Worm (Caenorhabditis elegans) whole organism, young adult: Measurements from ENCODE around the gene C56E6.7.

Experiments
- B0019.2 ChIP-seq: fragments of 200-800 bp; sonication (Bioruptor generic); conservative IDR thresholded peaks from 2 replicates; pipeline ENCODE4 v1.3.6; 2022; ENCODE audit warnings: missing genetic modification reagents, missing genetic modification characterization, missing compliant biosample characterization
- B0336.3 ChIP-seq: fragments of 200-800 bp; sonication (Bioruptor generic); IDR thresholded peaks from 2 replicates; pipeline ENCODE4 v1.3.6; 2022; ENCODE audit warnings: missing genetic modification characterization, missing compliant biosample characterization
- F10E7.11 ChIP-seq: sonication (generic microtip); optimal IDR thresholded peaks from 2 replicates; lab custom pipeline; 2017; ENCODE audit warnings: mild to moderate bottlenecking, missing genetic modification characterization, moderate library complexity, missing compliant biosample characterization
- F37B4.10 ChIP-seq: fragments of 200-800 bp; sonication (Bioruptor generic); IDR thresholded peaks from 2 replicates; pipeline ENCODE4 v1.3.6; 2022; ENCODE audit warnings: missing genetic modification characterization, missing compliant biosample characterization
- F39B2.1 ChIP-seq: fragments of 200-800 bp; sonication (Bioruptor generic); IDR thresholded peaks from 2 replicates; pipeline ENCODE4 v1.3.6; 2022; ENCODE audit warnings: missing genetic modification reagents, missing genetic modification characterization, missing compliant biosample characterization
- F49E8.2 ChIP-seq: sonication (generic microtip); optimal IDR thresholded peaks from 3 replicates; lab custom pipeline; 2017; ENCODE audit warnings: missing genetic modification characterization, mild to moderate bottlenecking, missing compliant biosample characterization, antibody characterized with exemption, moderate library complexity; ENCODE audit not compliant: insufficient read depth
- F52B5.7 ChIP-seq: sonication (generic microtip); optimal IDR thresholded peaks from 2 replicates; lab custom pipeline; 2016; ENCODE audit warnings: mild to moderate bottlenecking, missing genetic modification characterization, missing compliant biosample characterization
- F57A8.1 ChIP-seq: fragments of 200-800 bp; sonication (Bioruptor generic); optimal IDR thresholded peaks from 2 replicates; lab custom pipeline; 2018; ENCODE audit warnings: mild to moderate bottlenecking, missing genetic modification characterization, moderate library complexity, missing compliant biosample characterization
- F57C9.4 ChIP-seq: sonication (generic microtip); optimal IDR thresholded peaks from 2 replicates; lab custom pipeline; 2017; ENCODE audit warnings: mild to moderate bottlenecking, missing genetic modification characterization, missing compliant biosample characterization
- T07F8.4 ChIP-seq: sonication (generic microtip); optimal IDR thresholded peaks from 2 replicates; lab custom pipeline; 2016; ENCODE audit warnings: mild to moderate bottlenecking, missing genetic modification characterization, moderate library complexity, missing compliant biosample characterization
- Y53G8AR.9 ChIP-seq: fragments of 200-800 bp; sonication (Bioruptor generic); conservative IDR thresholded peaks from 2 replicates; pipeline ENCODE4 v1.3.6; 2022; ENCODE audit warnings: missing genetic modification reagents, missing genetic modification characterization, missing compliant biosample characterization
- Y56A3A.18 ChIP-seq: fragments of 200-800 bp; sonication (Bioruptor generic); IDR thresholded peaks from 2 replicates; pipeline ENCODE4 v1.3.6; 2022; ENCODE audit warnings: missing genetic modification reagents, missing genetic modification characterization, missing compliant biosample characterization
- ZK185.1 ChIP-seq: sonication (generic microtip); optimal IDR thresholded peaks from 2 replicates; lab custom pipeline; 2016; ENCODE audit warnings: mild to moderate bottlenecking, missing genetic modification characterization, missing compliant biosample characterization; ENCODE audit not compliant: poor library complexity, severe bottlenecking
- akir-1 ChIP-seq: fragments of 200-800 bp; sonication (Bioruptor generic); optimal IDR thresholded peaks from 2 replicates; lab custom pipeline; 2018; ENCODE audit warnings: mild to moderate bottlenecking, missing genetic modification characterization, moderate library complexity, missing compliant biosample characterization
- athp-1 ChIP-seq: sonication (generic microtip); optimal IDR thresholded peaks from 2 replicates; lab custom pipeline; 2017; ENCODE audit warnings: mild to moderate bottlenecking, missing genetic modification characterization, missing compliant biosample characterization
- attf-6 ChIP-seq: fragments of 200-800 bp; sonication (Bioruptor generic); IDR thresholded peaks from 2 replicates; pipeline ENCODE4 v1.3.6; 2022; ENCODE audit warnings: missing genetic modification reagents, missing genetic modification characterization, missing compliant biosample characterization
- bed-1 ChIP-seq: fragments of 200-800 bp; sonication (Bioruptor generic); IDR thresholded peaks from 2 replicates; pipeline ENCODE4 v1.3.6; 2022; ENCODE audit warnings: missing genetic modification reagents, missing genetic modification characterization, missing compliant biosample characterization
- cebp-1 ChIP-seq, 2 experiments: fragments of 200-800 bp in 1 of 2; sonication (Bioruptor generic) in 1 of 2; sonication (generic microtip) in 1 of 2; IDR thresholded peaks in 1 of 2; optimal IDR thresholded peaks in 1 of 2; 2 replicates each; pipeline versions ENCODE4 v1.3.6 to Lab custom; 2017 to 2022; ENCODE audit warnings: missing compliant biosample characterization in 2 of 2, missing genetic modification characterization in 2 of 2, mild to moderate bottlenecking in 1 of 2, missing genetic modification reagents in 1 of 2, moderate library complexity in 1 of 2
- ceh-100 ChIP-seq: fragments of 200-800 bp; sonication (Bioruptor generic); IDR thresholded peaks from 2 replicates; pipeline ENCODE4 v1.3.6; 2022; ENCODE audit warnings: missing genetic modification reagents, missing genetic modification characterization, missing compliant biosample characterization
- ceh-40 ChIP-seq: fragments of 200-800 bp; sonication (Bioruptor generic); IDR thresholded peaks from 2 replicates; pipeline ENCODE4 v1.3.6; 2022; ENCODE audit warnings: missing genetic modification characterization, missing compliant biosample characterization
- die-1 ChIP-seq: sonication (generic microtip); optimal IDR thresholded peaks from 2 replicates; lab custom pipeline; 2016; ENCODE audit warnings: missing genotype, mild to moderate bottlenecking, missing genetic modification characterization, missing compliant biosample characterization
- dox-1 ChIP-seq: fragments of 200-800 bp; sonication (Bioruptor generic); IDR thresholded peaks from 2 replicates; pipeline ENCODE4 v1.3.6; 2022; ENCODE audit warnings: missing genetic modification reagents, missing genetic modification characterization, missing compliant biosample characterization
- efl-1 ChIP-seq: fragments of 150-350 bp; optimal IDR thresholded peaks from 2 replicates; lab custom pipeline; 2014; ENCODE audit warnings: missing biosample characterization, missing genetic modification reagents, missing genetic modification characterization
- egrh-3 ChIP-seq: fragments of 200-800 bp; sonication (Bioruptor generic); IDR thresholded peaks from 2 replicates; pipeline ENCODE4 v1.3.6; 2022; ENCODE audit warnings: missing genetic modification reagents, missing genetic modification characterization, missing compliant biosample characterization
- hmg-1.2 ChIP-seq: fragments of 200-800 bp; sonication (Bioruptor generic); IDR thresholded peaks from 2 replicates; pipeline ENCODE4 v1.3.6; 2022; ENCODE audit warnings: missing genetic modification reagents, missing genetic modification characterization, missing compliant biosample characterization
- hmg-20 ChIP-seq: fragments of 200-800 bp; sonication (Bioruptor generic); IDR thresholded peaks from 2 replicates; pipeline ENCODE4 v1.3.6; 2022; ENCODE audit warnings: missing genetic modification reagents, missing genetic modification characterization, missing compliant biosample characterization
- lin-54 ChIP-seq: fragments of 200-800 bp; sonication (Bioruptor generic); optimal IDR thresholded peaks from 2 replicates; lab custom pipeline; 2018; ENCODE audit warnings: mild to moderate bottlenecking, missing genetic modification characterization, missing compliant biosample characterization
- lsl-1 ChIP-seq: fragments of 200-800 bp; sonication (Bioruptor generic); optimal IDR thresholded peaks from 2 replicates; lab custom pipeline; 2018; ENCODE audit warnings: mild to moderate bottlenecking, missing genetic modification characterization, moderate library complexity, missing compliant biosample characterization
- lsy-27 ChIP-seq: sonication (generic microtip); optimal IDR thresholded peaks from 2 replicates; lab custom pipeline; 2017; ENCODE audit warnings: missing genetic modification characterization, mild to moderate bottlenecking, missing compliant biosample characterization, antibody characterized with exemption, missing genotype, borderline replicate concordance; ENCODE audit not compliant: insufficient read depth
- madf-3 ChIP-seq: fragments of 200-800 bp; sonication (Bioruptor generic); IDR thresholded peaks from 2 replicates; pipeline ENCODE4 v1.3.6; 2022; ENCODE audit warnings: missing genetic modification reagents, missing genetic modification characterization, missing compliant biosample characterization
- mcd-1 ChIP-seq: fragments of 200-800 bp; sonication (Bioruptor generic); IDR thresholded peaks from 2 replicates; pipeline ENCODE4 v1.3.6; 2022; ENCODE audit warnings: missing genetic modification reagents, missing genetic modification characterization, missing compliant biosample characterization
- nfya-1 ChIP-seq: sonication (generic microtip); optimal IDR thresholded peaks from 2 replicates; lab custom pipeline; 2017; ENCODE audit warnings: antibody characterized with exemption, missing compliant biosample characterization, missing genetic modification characterization, borderline replicate concordance; ENCODE audit not compliant: insufficient read depth
- nfya-2 ChIP-seq: fragments of 200-800 bp; sonication (Bioruptor generic); IDR thresholded peaks from 2 replicates; pipeline ENCODE4 v1.3.6; 2022; ENCODE audit warnings: missing genetic modification reagents, missing genetic modification characterization, missing compliant biosample characterization
- nfyb-1 ChIP-seq: fragments of 200-800 bp; sonication (Bioruptor generic); IDR thresholded peaks from 2 replicates; pipeline ENCODE4 v1.3.6; 2022; ENCODE audit warnings: missing genetic modification reagents, missing genetic modification characterization, missing compliant biosample characterization
- nhr-80 ChIP-seq: sonication (generic microtip); optimal IDR thresholded peaks from 2 replicates; lab custom pipeline; 2016; ENCODE audit warnings: missing genetic modification characterization, missing compliant biosample characterization
- nhr-90 ChIP-seq: sonication (generic microtip); optimal IDR thresholded peaks from 2 replicates; lab custom pipeline; 2016; ENCODE audit warnings: missing genotype, mild to moderate bottlenecking, missing genetic modification characterization, missing compliant biosample characterization
- pbrm-1 ChIP-seq: fragments of 200-800 bp; sonication (Bioruptor generic); IDR thresholded peaks from 2 replicates; pipeline ENCODE4 v1.3.6; 2022; ENCODE audit warnings: missing genetic modification reagents, missing genetic modification characterization, missing compliant biosample characterization
- pha-4 ChIP-seq: fragments of 150-350 bp; sonication (generic microtip); optimal IDR thresholded peaks from 2 replicates; lab custom pipeline; 2014; ENCODE audit warnings: missing biosample characterization, missing genetic modification reagents, missing genetic modification characterization
- rcor-1 ChIP-seq: fragments of 200-800 bp; sonication (Bioruptor generic); IDR thresholded peaks from 2 replicates; pipeline ENCODE4 v1.3.6; 2022; ENCODE audit warnings: missing genetic modification reagents, missing genetic modification characterization, missing compliant biosample characterization
- rpc-1 ChIP-seq, 2 experiments: fragments of 150-350 bp in 1 of 2; sonication (generic microtip) in 1 of 2; optimal IDR thresholded peaks; 2 replicates each; lab custom pipeline; 2014 to 2018; ENCODE audit warnings: missing biosample characterization in 1 of 2, missing genetic modification characterization in 1 of 2, missing genetic modification reagents in 1 of 2, missing genotype in 1 of 2
- sea-2 ChIP-seq: fragments of 200-800 bp; sonication (Bioruptor generic); IDR thresholded peaks from 2 replicates; pipeline ENCODE4 v1.3.6; 2022; ENCODE audit warnings: missing genetic modification characterization, missing compliant biosample characterization
- snpc-3.4 ChIP-seq: sonication (generic microtip); optimal IDR thresholded peaks from 2 replicates; lab custom pipeline; 2017; ENCODE audit warnings: missing genetic modification characterization, mild to moderate bottlenecking, missing compliant biosample characterization, antibody characterized with exemption, moderate library complexity, missing genotype, missing genetic modification reagents
- snpc-4 ChIP-seq, 5 experiments: fragments of 150-350 bp in 1 of 5; sonication (generic microtip) in 4 of 5; optimal IDR thresholded peaks; 2 replicates each; lab custom pipeline; 2014 to 2018; ENCODE audit warnings: missing genetic modification characterization in 5 of 5, missing biosample characterization in 3 of 5, antibody characterized with exemption in 2 of 5, mild to moderate bottlenecking in 2 of 5, missing compliant biosample characterization in 2 of 5, missing genotype in 2 of 5, moderate library complexity in 2 of 5, missing genetic modification reagents in 1 of 5
- ztf-22 ChIP-seq: fragments of 200-800 bp; sonication (Bioruptor generic); optimal IDR thresholded peaks from 2 replicates; lab custom pipeline; 2018; ENCODE audit warnings: mild to moderate bottlenecking, missing genetic modification characterization, moderate library complexity, missing compliant biosample characterization
- ztf-26 ChIP-seq: sonication (generic microtip); optimal IDR thresholded peaks from 2 replicates; lab custom pipeline; 2017; ENCODE audit warnings: missing genetic modification characterization, missing compliant biosample characterization
- ztf-6 ChIP-seq: fragments of 200-800 bp; sonication (Bioruptor generic); IDR thresholded peaks from 2 replicates; pipeline ENCODE4 v1.3.6; 2022; ENCODE audit warnings: missing genetic modification reagents, missing genetic modification characterization, missing compliant biosample characterization

C56E6.7 gene

ce11 chrII:6491187-6491586 lies 25.2 kb upstream of the C56E6.7 start (continued):
- TF ChIP-seq cebp-1 (GFP tag; IDR thresholded peaks at IDR 0.05; lab: Robert Waterston, UW), result 0 out of 2 replicates have a peak, but pooled peaks have one; percentile 18
- TF ChIP-seq cebp-1 (tag; optimal IDR thresholded peaks at IDR 0.05; lab: Kevin White, UChicago), result peak; percentile 50
- TF ChIP-seq ZK185.1, result no peak
- TF ChIP-seq F10E7.11, result no peak
- TF ChIP-seq F39B2.1 (GFP tag; lab: Robert Waterston, UW), result no peak
- peak; percentile 75 for TF ChIP-seq Y53G8AR.9 (GFP tag; lab: Robert Waterston, UW)
- peak; percentile 93 for TF ChIP-seq F49E8.2
- TF ChIP-seq snpc-4 (GFP tag; optimal IDR thresholded peaks at IDR 0.05; lab: Kevin White, UChicago), result no peak
- TF ChIP-seq snpc-4 (tag; optimal IDR thresholded peaks at IDR 0.05; lab: Kevin White, UChicago), result no peak
- TF ChIP-seq hmg-1.2, result peak; percentile 51
- TF ChIP-seq sea-2 (GFP tag; lab: Robert Waterston, UW), result no peak
- peak; percentile 44; the same call in 1 of the 2 replicates for TF ChIP-seq B0019.2 (GFP tag; lab: Robert Waterston, UW)
- peak; percentile 81 for TF ChIP-seq athp-1
- TF ChIP-seq ztf-26 (tag; lab: Kevin White, UChicago), result no peak
- TF ChIP-seq ztf-6, result no peak
- no peak for TF ChIP-seq akir-1 (GFP tag; lab: Kevin White, UChicago)
- no peak for TF ChIP-seq lsy-27 (tag; lab: Kevin White, UChicago)
- no peak for TF ChIP-seq F52B5.7
- TF ChIP-seq ceh-100, result peak; percentile 49
- no peak for TF ChIP-seq F57C9.4 (tag; lab: Kevin White, UChicago)
- TF ChIP-seq attf-6, result peak; percentile 78
- no peak for TF ChIP-seq mcd-1 (GFP tag; lab: Robert Waterston, UW)
- TF ChIP-seq nfyb-1 (GFP tag; lab: Robert Waterston, UW), result peak; percentile 71
- no peak for TF ChIP-seq nfya-1
- peak; percentile 42 for TF ChIP-seq snpc-3.4 (tag; lab: Kevin White, UChicago)
- TF ChIP-seq F37B4.10 (GFP tag; lab: Robert Waterston, UW), result no peak
- no peak for TF ChIP-seq Y56A3A.18 (GFP tag; lab: Robert Waterston, UW)
- TF ChIP-seq T07F8.4, result peak; percentile 6
- TF ChIP-seq dox-1 (GFP tag; lab: Robert Waterston, UW), result no peak
- peak; percentile 86 for TF ChIP-seq madf-3 (GFP tag; lab: Robert Waterston, UW)
- no peak for TF ChIP-seq bed-1 (GFP tag; lab: Robert Waterston, UW)
- no peak for TF ChIP-seq nhr-80 (tag; lab: Kevin White, UChicago)
- no peak for TF ChIP-seq pha-4 (tag; lab: Kevin White, UChicago)
- TF ChIP-seq egrh-3 (GFP tag; lab: Robert Waterston, UW), result no peak
- TF ChIP-seq ceh-40, result 0 out of 2 replicates have a peak, but pooled peaks have one; percentile 74
- TF ChIP-seq hmg-20 (GFP tag; lab: Robert Waterston, UW), result no peak
- TF ChIP-seq lsl-1, result peak; percentile 79
- TF ChIP-seq efl-1 (GFP tag; lab: Kevin White, UChicago), result no peak
- peak; percentile 69 for TF ChIP-seq lin-54 (GFP tag; lab: Kevin White, UChicago)
- TF ChIP-seq nhr-90, result no peak
- no peak for TF ChIP-seq nfya-2 (GFP tag; lab: Robert Waterston, UW)
- TF ChIP-seq rcor-1, result peak; percentile 25; the same call in 1 of the 2 replicates
- TF ChIP-seq B0336.3 (GFP tag; lab: Robert Waterston, UW), result peak; percentile 28; the same call in 1 of the 2 replicates
- peak; percentile 49 for TF ChIP-seq die-1
- TF ChIP-seq pbrm-1 (GFP tag; lab: Robert Waterston, UW), result 0 out of 2 replicates have a peak, but pooled peaks have one; percentile 37
- TF ChIP-seq rpc-1 (optimal IDR thresholded peaks at IDR 0.05; lab: Kevin White, UChicago), result no peak
- TF ChIP-seq rpc-1 (tag; optimal IDR thresholded peaks at IDR 0.05; lab: Kevin White, UChicago), result no peak
- TF ChIP-seq ztf-22 (GFP tag; lab: Kevin White, UChicago), result no peak
- no peak for TF ChIP-seq F57A8.1 (GFP tag; lab: Kevin White, UChicago)
